Fruit fly (Drosophila melanogaster) whole organism, embryonic: ENCODE data around the gene Fic.
A peak's percentile ranks its signal among the peaks of the same experiment; 100 is the strongest.

Experiments
- Abd-B ChIP-seq: fragments of 200-800 bp; sonication (Bioruptor generic); optimal IDR thresholded peaks from 2 replicates; lab custom pipeline; 2018; ENCODE audit warnings: missing biosample characterization, mild to moderate bottlenecking, missing genetic modification characterization, moderate library complexity
- Atf3 ChIP-seq: fragments of 200-800 bp; sonication (Bioruptor generic); optimal IDR thresholded peaks from 3 replicates; lab custom pipeline; 2016; ENCODE audit warnings: missing biosample characterization, missing genetic modification characterization
- C15 ChIP-seq: fragments of 200-800 bp; sonication (Bioruptor generic); IDR thresholded peaks from 3 replicates; pipeline ENCODE4 v1.3.6; 2022; ENCODE audit warnings: missing biosample characterization, missing genetic modification characterization
- CG10431 ChIP-seq: fragments of 200-800 bp; sonication (Bioruptor generic); optimal IDR thresholded peaks from 3 replicates; lab custom pipeline; 2018; ENCODE audit warnings: missing biosample characterization, mild to moderate bottlenecking, missing genetic modification characterization
- CG12155 ChIP-seq: fragments of 200-800 bp; sonication (Bioruptor generic); optimal IDR thresholded peaks from 3 replicates; lab custom pipeline; 2016; ENCODE audit warnings: missing biosample characterization, missing genetic modification characterization
- CG12219 ChIP-seq: fragments of 200-800 bp; sonication (Bioruptor generic); optimal IDR thresholded peaks from 3 replicates; lab custom pipeline; 2018; ENCODE audit warnings: missing biosample characterization, mild to moderate bottlenecking, missing genetic modification characterization
- CG12299 ChIP-seq: fragments of 200-800 bp; sonication (Bioruptor generic); optimal IDR thresholded peaks from 2 replicates; lab custom pipeline; 2018; ENCODE audit warnings: missing biosample characterization, mild to moderate bottlenecking, missing genetic modification characterization
- CG13287 ChIP-seq: fragments of 200-800 bp; sonication (Bioruptor generic); IDR thresholded peaks from 2 replicates; pipeline ENCODE4 v1.3.6; 2022; ENCODE audit warnings: missing biosample characterization, missing genetic modification characterization; ENCODE audit not compliant: partially characterized antibody
- CG15269 ChIP-seq: fragments of 200-800 bp; sonication (Bioruptor generic); optimal IDR thresholded peaks from 2 replicates; lab custom pipeline; 2018; ENCODE audit warnings: missing biosample characterization, mild to moderate bottlenecking, missing genetic modification characterization, moderate library complexity
- CG15479 ChIP-seq: fragments of 200-800 bp; sonication (Bioruptor generic); optimal IDR thresholded peaks from 3 replicates; lab custom pipeline; 2019; ENCODE audit warnings: missing biosample characterization, mild to moderate bottlenecking, missing genetic modification characterization, moderate library complexity
- CG1603 ChIP-seq: fragments of 200-800 bp; sonication (Bioruptor generic); optimal IDR thresholded peaks from 2 replicates; lab custom pipeline; 2019; ENCODE audit warnings: missing biosample characterization, mild to moderate bottlenecking, missing genetic modification characterization, moderate library complexity
- CG17186 ChIP-seq: fragments of 200-800 bp; sonication (Bioruptor generic); optimal IDR thresholded peaks from 3 replicates; lab custom pipeline; 2017; ENCODE audit warnings: missing biosample characterization, missing genetic modification reagents, missing genetic modification characterization
- CG2678 ChIP-seq: fragments of 200-800 bp; sonication (Bioruptor generic); optimal IDR thresholded peaks from 3 replicates; lab custom pipeline; 2019; ENCODE audit warnings: missing biosample characterization, mild to moderate bottlenecking, missing genetic modification characterization, moderate library complexity
- CG2712 ChIP-seq: fragments of 200-800 bp; optimal IDR thresholded peaks from 3 replicates; lab custom pipeline; 2019; ENCODE audit warnings: missing biosample characterization, mild to moderate bottlenecking, missing genetic modification characterization, moderate library complexity
- CG30020 ChIP-seq: fragments of 200-800 bp; optimal IDR thresholded peaks from 2 replicates; lab custom pipeline; 2019; ENCODE audit warnings: missing biosample characterization, mild to moderate bottlenecking, missing genetic modification characterization, moderate library complexity
- CG30431 ChIP-seq: fragments of 200-800 bp; sonication (Bioruptor generic); optimal IDR thresholded peaks from 2 replicates; lab custom pipeline; 2017; ENCODE audit warnings: missing biosample characterization, missing genetic modification characterization
- CG3847 ChIP-seq: fragments of 200-800 bp; sonication (Bioruptor generic); IDR thresholded peaks from 2 replicates; pipeline ENCODE4 v1.3.6; 2022; ENCODE audit warnings: missing biosample characterization, missing genetic modification characterization
- CG4404 ChIP-seq: fragments of 200-800 bp; sonication (Bioruptor generic); IDR thresholded peaks from 2 replicates; pipeline ENCODE4 v1.3.6; 2022; ENCODE audit warnings: missing biosample characterization, missing genetic modification characterization
- CG7745 ChIP-seq: fragments of 200-800 bp; sonication (Bioruptor generic); optimal IDR thresholded peaks from 2 replicates; lab custom pipeline; 2018; ENCODE audit warnings: missing biosample characterization, mild to moderate bottlenecking, missing genetic modification characterization, moderate library complexity
- CG7963 ChIP-seq: fragments of 200-800 bp; sonication (Bioruptor generic); IDR thresholded peaks from 3 replicates; pipeline ENCODE4 v1.3.6; 2022; ENCODE audit warnings: missing biosample characterization, missing genetic modification characterization; ENCODE audit not compliant: partially characterized antibody
- Camta ChIP-seq: fragments of 200-800 bp; sonication (Bioruptor generic); optimal IDR thresholded peaks from 2 replicates; lab custom pipeline; 2016; ENCODE audit warnings: missing biosample characterization, missing genetic modification characterization
- Dip3 ChIP-seq: fragments of 200-800 bp; sonication (Bioruptor generic); optimal IDR thresholded peaks from 3 replicates; lab custom pipeline; 2016; ENCODE audit warnings: missing biosample characterization, missing genetic modification characterization
- Dref ChIP-seq: fragments of 200-800 bp; sonication (Bioruptor generic); IDR thresholded peaks from 2 replicates; pipeline ENCODE4 v1.3.6; 2022; ENCODE audit warnings: missing biosample characterization, missing genetic modification characterization
- E2f2 ChIP-seq: fragments of 200-800 bp; sonication (Bioruptor generic); IDR thresholded peaks from 2 replicates; pipeline ENCODE4 v1.3.6; 2022; ENCODE audit warnings: missing biosample characterization, missing genetic modification characterization
- Gsc ChIP-seq: fragments of 200-800 bp; sonication (Bioruptor generic); IDR thresholded peaks from 2 replicates; pipeline ENCODE4 v1.3.6; 2022; ENCODE audit warnings: missing biosample characterization, missing genetic modification characterization
- HHEX ChIP-seq: fragments of 200-800 bp; sonication (Bioruptor generic); optimal IDR thresholded peaks from 3 replicates; lab custom pipeline; 2017; ENCODE audit warnings: missing biosample characterization, mild to moderate bottlenecking, missing genetic modification characterization, missing genetic modification reagents
- HLH3B ChIP-seq: fragments of 200-800 bp; sonication (Bioruptor generic); IDR thresholded peaks from 2 replicates; pipeline ENCODE4 v1.3.6; 2022; ENCODE audit warnings: missing biosample characterization, missing genetic modification characterization
- HLH4C ChIP-seq: fragments of 200-800 bp; sonication (Bioruptor generic); IDR thresholded peaks from 3 replicates; pipeline ENCODE4 v1.3.6; 2022; ENCODE audit warnings: missing biosample characterization, missing genetic modification characterization; ENCODE audit not compliant: partially characterized antibody
- Hr78 ChIP-seq, 2 experiments: fragments of 200-800 bp in 1 of 2; fragments of >200 bp in 1 of 2; sonication (Bioruptor generic) in 1 of 2; optimal IDR thresholded peaks; 2 replicates each; lab custom pipeline; 2017 to 2019; ENCODE audit warnings: missing biosample characterization in 2 of 2, missing genetic modification characterization in 2 of 2, mild to moderate bottlenecking in 1 of 2, moderate library complexity in 1 of 2
- MTF-1 ChIP-seq: fragments of 200-800 bp; sonication (Bioruptor generic); optimal IDR thresholded peaks from 2 replicates; lab custom pipeline; 2018; ENCODE audit warnings: missing biosample characterization, mild to moderate bottlenecking, missing genetic modification characterization, borderline replicate concordance
- Mes4 ChIP-seq: fragments of 200-800 bp; sonication (Bioruptor generic); optimal IDR thresholded peaks from 2 replicates; lab custom pipeline; 2016; ENCODE audit warnings: missing biosample characterization, missing genetic modification characterization
- Myb ChIP-seq: fragments of 200-800 bp; sonication (Bioruptor generic); optimal IDR thresholded peaks from 2 replicates; lab custom pipeline; 2016; ENCODE audit warnings: missing biosample characterization, missing genetic modification characterization
- NFAT ChIP-seq: fragments of 200-800 bp; sonication (Bioruptor generic); IDR thresholded peaks from 2 replicates; pipeline ENCODE4 v1.3.6; 2022; ENCODE audit warnings: missing biosample characterization, missing genetic modification characterization
- Nf-YA ChIP-seq: fragments of 200-800 bp; sonication (Bioruptor generic); IDR thresholded peaks from 2 replicates; pipeline ENCODE4 v1.3.6; 2022; ENCODE audit warnings: missing biosample characterization, missing genetic modification characterization
- Six4 ChIP-seq: fragments of 200-800 bp; sonication (Bioruptor generic); optimal IDR thresholded peaks from 2 replicates; lab custom pipeline; 2016; ENCODE audit warnings: missing biosample characterization, missing genetic modification characterization
- Spps ChIP-seq: fragments of 200-800 bp; sonication (Bioruptor generic); optimal IDR thresholded peaks from 2 replicates; lab custom pipeline; 2018; ENCODE audit warnings: missing biosample characterization, mild to moderate bottlenecking, missing genetic modification characterization
- Tbp ChIP-seq: fragments of >200 bp; optimal IDR thresholded peaks from 2 replicates; lab custom pipeline; 2018; ENCODE audit warnings: missing biosample characterization, missing genetic modification characterization
- Usf ChIP-seq: fragments of 200-800 bp; sonication (Bioruptor generic); optimal IDR thresholded peaks from 2 replicates; lab custom pipeline; 2017; ENCODE audit warnings: missing genotype, missing biosample characterization, missing genetic modification characterization
- ara ChIP-seq: fragments of 200-800 bp; sonication (Bioruptor generic); IDR thresholded peaks from 2 replicates; pipeline ENCODE4 v1.3.6; 2022; ENCODE audit warnings: missing biosample characterization, missing genetic modification characterization
- btn ChIP-seq: fragments of 200-800 bp; sonication (Bioruptor generic); optimal IDR thresholded peaks from 2 replicates; lab custom pipeline; 2016; ENCODE audit warnings: missing biosample characterization, missing genetic modification characterization
- croc ChIP-seq: fragments of 200-800 bp; sonication (Bioruptor generic); conservative IDR thresholded peaks from 3 replicates; pipeline ENCODE4 v1.3.6; 2022; ENCODE audit warnings: missing biosample characterization, missing genetic modification characterization
- crp ChIP-seq, 2 experiments: fragments of 200-800 bp; sonication (Bioruptor generic); optimal IDR thresholded peaks; 2 replicates in 1 of 2; 3 replicates in 1 of 2; lab custom pipeline; 2017; ENCODE audit warnings: missing biosample characterization in 2 of 2, missing genetic modification characterization in 2 of 2, mild to moderate bottlenecking in 1 of 2, moderate library complexity in 1 of 2
- da ChIP-seq: fragments of 200-800 bp; sonication (Bioruptor generic); optimal IDR thresholded peaks from 2 replicates; lab custom pipeline; 2016; ENCODE audit warnings: missing biosample characterization, missing genetic modification characterization
- dysf ChIP-seq: fragments of 200-800 bp; sonication (Bioruptor generic); IDR thresholded peaks from 3 replicates; pipeline ENCODE4 v1.3.6; 2022; ENCODE audit warnings: missing biosample characterization, missing genetic modification characterization
- en ChIP-seq: fragments of 200-800 bp; sonication (Bioruptor generic); optimal IDR thresholded peaks from 2 replicates; lab custom pipeline; 2016; ENCODE audit warnings: missing biosample characterization, missing genetic modification characterization
- gt ChIP-seq: fragments of 200-800 bp; sonication (Bioruptor generic); IDR thresholded peaks from 2 replicates; pipeline ENCODE4 v1.3.6; 2022; ENCODE audit warnings: missing biosample characterization, missing genetic modification characterization
- mam ChIP-seq: fragments of 200-800 bp; sonication (Bioruptor generic); optimal IDR thresholded peaks from 3 replicates; lab custom pipeline; 2016; ENCODE audit warnings: missing biosample characterization, missing genetic modification characterization
- rib ChIP-seq: fragments of 200-800 bp; sonication (Bioruptor generic); IDR thresholded peaks from 2 replicates; pipeline ENCODE4 v1.3.6; 2022; ENCODE audit warnings: missing biosample characterization, missing genetic modification characterization
- ro ChIP-seq: fragments of 200-800 bp; sonication (Bioruptor generic); IDR thresholded peaks from 2 replicates; pipeline ENCODE4 v1.3.6; 2022; ENCODE audit warnings: missing biosample characterization, missing genetic modification characterization
- stwl ChIP-seq: fragments of 200-800 bp; sonication (Bioruptor generic); optimal IDR thresholded peaks from 3 replicates; lab custom pipeline; 2018; ENCODE audit warnings: missing biosample characterization, mild to moderate bottlenecking, missing genetic modification characterization, moderate library complexity
- tio ChIP-seq: fragments of 200-800 bp; sonication (Bioruptor generic); optimal IDR thresholded peaks from 2 replicates; lab custom pipeline; 2017; ENCODE audit warnings: missing biosample characterization, missing genetic modification characterization, inconsistent platforms
- trh ChIP-seq: fragments of 200-800 bp; sonication (Bioruptor generic); optimal IDR thresholded peaks from 2 replicates; lab custom pipeline; 2016; ENCODE audit warnings: missing biosample characterization, missing genetic modification characterization

Gene Fic

DNA sequence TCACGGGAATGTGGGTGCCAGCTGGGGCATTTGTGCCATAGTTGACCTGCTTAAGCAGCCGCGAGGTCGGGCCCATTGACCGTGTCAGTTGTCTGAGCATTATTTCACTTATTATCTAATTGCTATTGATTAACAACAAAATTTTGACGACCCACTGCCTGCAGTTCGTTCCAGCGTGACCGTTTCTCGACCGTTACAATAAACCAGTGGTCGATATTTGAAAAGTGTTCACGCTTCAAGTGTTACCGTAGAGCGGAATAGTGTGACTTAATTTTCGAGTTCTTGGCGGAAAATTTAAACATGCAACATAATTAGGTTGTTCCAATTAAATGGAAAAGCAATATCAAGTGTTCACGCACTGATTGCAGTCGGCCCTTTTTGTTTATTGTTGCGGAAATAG, 43.4 kb downstream of the Fic start, which contains the start of gene HemK1:
TSS of gene HemK1 (minus strand) at position 190 of the 400 bp plus-strand sequence.
- TF ChIP-seq en (GFP tag; lab: Kevin White, UChicago) (no peak), HLH4C (GFP tag; lab: Robert Waterston, UW) (no peak), Camta (no peak), trh (GFP tag; lab: Kevin White, UChicago) (no peak), CG30020 (tag; lab: Kevin White, UChicago) (no peak), CG4404 (GFP tag; lab: Robert Waterston, UW) (no peak), C15 (no peak), CG3847 (peak; percentile 57), Spps (tag; lab: Kevin White, UChicago) (no peak), da (GFP tag; lab: Kevin White, UChicago) (no peak), crp (GFP tag; optimal IDR thresholded peaks at IDR 0.05; lab: Kevin White, UChicago) (peak in 1 of 2 experiments; percentile 2), ro (GFP tag; lab: Robert Waterston, UW) (no peak), Atf3 (GFP tag; lab: Kevin White, UChicago) (no peak), CG12155 (GFP tag; lab: Kevin White, UChicago) (no peak), CG7963 (GFP tag; lab: Robert Waterston, UW) (no peak), Abd-B (no peak), Mes4 (no peak), CG2678 (tag; lab: Kevin White, UChicago) (peak; percentile 18), CG12299 (tag; lab: Kevin White, UChicago) (no peak), Hr78 (GFP tag; optimal IDR thresholded peaks at IDR 0.05; lab: Kevin White, UChicago) (no peak), NFAT (GFP tag; lab: Robert Waterston, UW) (no peak), mam (no peak), CG7745 (tag; lab: Kevin White, UChicago) (no peak), CG15269 (tag; lab: Kevin White, UChicago) (no peak), CG13287 (GFP tag; lab: Robert Waterston, UW) (peak; percentile 66), Myb (GFP tag; lab: Kevin White, UChicago) (peak; percentile 88), Dref (GFP tag; lab: Robert Waterston, UW) (peak; percentile 38; the same call in 1 of the 2 replicates), btn (no peak), dysf (GFP tag; lab: Robert Waterston, UW) (no peak), CG2712 (tag; lab: Kevin White, UChicago) (peak; percentile 17), gt (GFP tag; lab: Robert Waterston, UW) (no peak), croc (GFP tag; lab: Robert Waterston, UW) (no peak), tio (GFP tag; lab: Kevin White, UChicago) (no peak), MTF-1 (GFP tag; lab: Kevin White, UChicago) (no peak), Gsc (GFP tag; lab: Robert Waterston, UW) (no peak), rib (no peak), Six4 (no peak), Nf-YA (GFP tag; lab: Robert Waterston, UW) (no peak), Tbp (no peak), stwl (tag; lab: Kevin White, UChicago) (peak; percentile 66), HLH3B (no peak), CG15479 (GFP tag; lab: Kevin White, UChicago) (no peak), CG30431 (GFP tag; lab: Kevin White, UChicago) (no peak), CG12219 (no peak), Usf (no peak), ara (GFP tag; lab: Robert Waterston, UW) (no peak), CG10431 (GFP tag; lab: Kevin White, UChicago) (no peak), CG1603 (peak; percentile 84), HHEX (GFP tag; lab: Kevin White, UChicago) (no peak), Dip3 (no peak), E2f2 (GFP tag; lab: Robert Waterston, UW) (peak; percentile 97), CG17186 (GFP tag; lab: Kevin White, UChicago) (peak; percentile 45)
